Worm (Caenorhabditis elegans): Measurements from ENCODE around the gene unc-79.

- TF ChIP-seq W03F9.2 (tag; optimal IDR thresholded peaks at IDR 0.05) (no peak), him-1 (tag; optimal IDR thresholded peaks at IDR 0.05) (no peak), dao-5 (tag; optimal IDR thresholded peaks at IDR 0.05) (no peak)
These were observed 30.0 kb downstream of the unc-79 start for ce11 chrIII:4096370-4096842.
